Worm (Caenorhabditis elegans): ENCODE data around the gene mcm-5.

DNA sequence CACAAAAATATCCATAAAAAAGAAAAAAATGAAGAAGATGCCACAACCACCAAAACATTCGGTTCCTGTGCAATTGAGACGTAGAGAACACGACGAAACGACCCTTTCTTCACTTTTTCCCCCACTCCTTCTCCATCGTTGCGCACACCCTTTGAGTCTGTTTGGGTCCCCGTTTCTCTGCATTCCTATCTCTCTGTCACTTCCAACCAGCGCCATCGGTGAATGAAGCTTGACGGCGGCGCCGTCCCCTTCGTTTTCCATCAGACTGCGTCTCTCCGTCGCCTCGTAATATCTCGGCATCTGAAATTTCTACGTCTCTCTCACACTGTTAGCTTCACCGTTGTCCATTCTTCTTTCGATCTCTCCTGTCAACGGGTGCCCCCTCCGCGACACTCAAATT lies 44.5 kb upstream of the mcm-5 start:
- TF ChIP-seq klf-2 (GFP tag; conservative IDR thresholded peaks at IDR 0.05) (no peak), ztf-23 (GFP tag; IDR thresholded peaks at IDR 0.05) (no peak)

All from whole organism, midembryonic.